Worm (Caenorhabditis elegans) whole organism, L4 larva: Measurements from ENCODE around the gene srh-216.

Experiments
- aha-1 ChIP-seq: fragments of 150-350 bp; peaks from one replicate; lab custom pipeline; 2014; ENCODE audit warnings: missing biosample characterization, missing genetic modification characterization
- hlh-30 ChIP-seq: sonication (generic microtip); optimal IDR thresholded peaks from 2 replicates; lab custom pipeline; 2017; ENCODE audit warnings: antibody characterized with exemption, mild to moderate bottlenecking, missing genetic modification characterization, missing compliant biosample characterization; ENCODE audit not compliant: insufficient read depth
- nhr-102 ChIP-seq: sonication (generic microtip); optimal IDR thresholded peaks from 2 replicates; lab custom pipeline; 2016; ENCODE audit warnings: mild to moderate bottlenecking, missing genetic modification characterization, moderate library complexity, missing compliant biosample characterization
- rbr-2 ChIP-seq: sonication (generic microtip); optimal IDR thresholded peaks from 2 replicates; lab custom pipeline; 2016; ENCODE audit warnings: missing genotype, missing genetic modification characterization, missing compliant biosample characterization
- unc-62 ChIP-seq, 3 experiments: fragments of 150-350 bp in 1 of 3; sonication (generic microtip); optimal IDR thresholded peaks in 2 of 3; peaks in 1 of 3; 1 replicate in 1 of 3; 2 replicates in 2 of 3; lab custom pipeline; 2014 to 2017; ENCODE audit warnings: missing biosample characterization in 3 of 3, missing genetic modification characterization in 3 of 3, missing genetic modification reagents in 3 of 3, missing genotype in 1 of 3

Gene srh-216

DNA sequence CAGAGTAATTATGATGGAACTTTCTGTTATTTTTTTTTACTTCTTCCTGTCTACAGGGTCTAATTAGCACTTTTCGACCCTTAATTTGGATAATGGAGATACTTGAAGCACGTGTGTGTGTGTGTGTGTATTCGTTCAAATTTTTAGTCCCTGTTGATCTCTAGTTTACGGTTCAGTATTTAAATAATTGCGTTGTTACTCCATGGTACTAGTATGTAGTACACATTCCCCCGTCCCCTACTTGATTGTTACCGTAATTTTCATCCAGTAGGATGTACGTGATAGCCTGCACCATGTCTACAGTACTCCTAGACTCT is 48.1 kb downstream of the srh-216 start:
- TF ChIP-seq unc-62 (GFP tag; optimal IDR thresholded peaks at IDR 0.05 in 1 of 2; lab: Kevin White, UChicago) (peak in 1 of 2 experiments; percentile 95), unc-62 (tag; optimal IDR thresholded peaks at IDR 0.05; lab: Kevin White, UChicago) (no peak), aha-1 (tag; lab: Kevin White, UChicago) (no peak)

DNA sequence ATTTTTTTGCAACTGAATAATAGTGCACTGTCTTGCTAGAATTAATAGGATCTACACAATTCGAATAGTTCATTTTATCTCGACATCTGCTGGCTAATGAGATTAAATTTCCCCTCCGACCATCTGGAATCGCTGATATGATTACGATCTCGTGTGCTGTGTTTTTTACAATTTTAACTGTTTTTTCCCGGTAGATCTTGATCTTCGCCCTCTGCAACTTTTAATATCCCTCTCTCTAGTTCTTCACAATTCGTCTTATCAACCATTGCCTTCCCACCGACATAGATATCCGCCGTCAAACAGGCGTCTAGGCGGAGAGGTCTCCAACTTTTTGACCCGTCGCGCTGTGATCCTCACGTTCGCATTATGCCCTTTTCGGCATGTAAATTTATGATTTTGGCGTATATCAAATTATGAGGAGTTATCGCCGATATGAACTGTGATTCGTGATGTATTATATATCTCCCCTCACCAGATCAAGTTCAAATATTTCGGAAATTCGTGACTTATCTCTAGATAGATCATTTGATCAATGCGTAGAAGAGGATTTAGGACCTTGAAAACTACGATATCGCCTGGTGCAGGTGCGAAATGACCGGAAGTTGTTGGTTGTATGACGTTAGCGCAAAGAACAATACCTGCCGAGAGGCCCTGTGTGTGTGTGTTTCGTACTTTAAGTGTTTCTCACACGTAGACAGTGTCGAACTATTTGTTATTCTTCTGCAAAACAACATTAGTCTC is 48.7 kb downstream of the srh-216 start:
- TF ChIP-seq nhr-102: no peak
- TF ChIP-seq rbr-2 (tag; lab: Kevin White, UChicago): no peak
- TF ChIP-seq hlh-30 (tag; lab: Kevin White, UChicago): peak; percentile 8
